Worm (Caenorhabditis elegans) whole organism, L4/young adult: Measurements from ENCODE around the gene C27H5.12.

Source experiments
- W03F9.2 ChIP-seq: fragments of 150-350 bp; optimal IDR thresholded peaks from 2 replicates; lab custom pipeline; 2014; ENCODE audit warnings: missing biosample characterization, missing genetic modification characterization
- dao-5 ChIP-seq: sonication (generic microtip); optimal IDR thresholded peaks from 2 replicates; lab custom pipeline; 2016; ENCODE audit warnings: missing genotype, missing genetic modification characterization, moderate library complexity, missing compliant biosample characterization
- him-1 ChIP-seq: sonication (generic microtip); optimal IDR thresholded peaks from 2 replicates; lab custom pipeline; 2016; ENCODE audit warnings: missing genotype, missing genetic modification reagents, missing genetic modification characterization, missing compliant biosample characterization

ce11 chrII:7155392-7155791 lies 6.0 kb downstream of the C27H5.12 start, which contains the start of gene C27H5.2:
- TF ChIP-seq dao-5 (tag; lab: Kevin White, UChicago) (no peak), him-1 (tag; lab: Kevin White, UChicago) (no peak), W03F9.2 (tag; lab: Kevin White, UChicago) (no peak)
